Fruit fly (Drosophila melanogaster): ENCODE results near the gene CG12355.

The CG12355 gene

dm6 chr3L:15508233-15508632 lies 12.9 kb upstream of the CG12355 start, which contains the start of gene CG7841 (continued):
- TF ChIP-seq corto (GFP tag; optimal IDR thresholded peaks at IDR 0.05), result peak; percentile 98
- peak; percentile 80 for TF ChIP-seq bigmax (GFP tag; optimal IDR thresholded peaks at IDR 0.05)
- TF ChIP-seq Adf1 (GFP tag; IDR thresholded peaks at IDR 0.05), result peak; percentile 80
- peak; percentile 96 for TF ChIP-seq CG9817 (tag; optimal IDR thresholded peaks at IDR 0.05)
- TF ChIP-seq CG9727 (GFP tag; optimal IDR thresholded peaks at IDR 0.05), result peak; percentile 99
- TF ChIP-seq ATbp (GFP tag; optimal IDR thresholded peaks at IDR 0.05), result peak; percentile 96
- TF ChIP-seq Nf-YC (tag; optimal IDR thresholded peaks at IDR 0.05), result peak; percentile 92
- peak; percentile 94 for TF ChIP-seq da (GFP tag; optimal IDR thresholded peaks at IDR 0.05)
- TF ChIP-seq emc (GFP tag; optimal IDR thresholded peaks at IDR 0.05), result peak; percentile 90
- peak; percentile 89 for TF ChIP-seq Nf-YB (GFP tag; optimal IDR thresholded peaks at IDR 0.05)
- no peak for TF ChIP-seq hbn (GFP tag; IDR thresholded peaks at IDR 0.05; ENCODE audit: partially characterized antibody)
- TF ChIP-seq Sox102F (GFP tag; optimal IDR thresholded peaks at IDR 0.05), result peak; percentile 97
- TF ChIP-seq ind (GFP tag; optimal IDR thresholded peaks at IDR 0.05), result peak; percentile 96
- peak; percentile 96 for TF ChIP-seq ara (GFP tag; IDR thresholded peaks at IDR 0.05)
- TF ChIP-seq bowl (GFP tag; IDR thresholded peaks at IDR 0.05), result peak; percentile 95
- peak; percentile 72 for TF ChIP-seq psq (GFP tag; optimal IDR thresholded peaks at IDR 0.05)
- TF ChIP-seq Scr (GFP tag; IDR thresholded peaks at IDR 0.05; ENCODE audit: partially characterized antibody), result no peak
- TF ChIP-seq h (optimal IDR thresholded peaks at IDR 0.05), result no peak
- TF ChIP-seq Gug (GFP tag; IDR thresholded peaks at IDR 0.05), result peak; percentile 75
- TF ChIP-seq CG17186 (GFP tag; optimal IDR thresholded peaks at IDR 0.05), result peak; percentile 85
- TF ChIP-seq CG12219 (GFP tag; optimal IDR thresholded peaks at IDR 0.05), result peak; percentile 99
- TF ChIP-seq NFAT (GFP tag; IDR thresholded peaks at IDR 0.05), result no peak; the same call in 1 of the 2 replicates
- TF ChIP-seq D (optimal IDR thresholded peaks at IDR 0.05), result no peak
- peak; percentile 97 for TF ChIP-seq D (GFP tag; optimal IDR thresholded peaks at IDR 0.05)
- TF ChIP-seq pb (GFP tag; optimal IDR thresholded peaks at IDR 0.05), result peak; percentile 95
- TF ChIP-seq CG1832 (GFP tag; optimal IDR thresholded peaks at IDR 0.05), result no peak
- TF ChIP-seq sna (GFP tag; IDR thresholded peaks at IDR 0.05; ENCODE audit: partially characterized antibody), result no peak
- peak; percentile 91; the same call in 2 of the 3 replicates for TF ChIP-seq B-H1 (GFP tag; IDR thresholded peaks at IDR 0.05)
- peak; percentile 89 for TF ChIP-seq tio (GFP tag; optimal IDR thresholded peaks at IDR 0.05)
- peak; percentile 94 for TF ChIP-seq exex (tag; optimal IDR thresholded peaks at IDR 0.05)
- TF ChIP-seq gcm2 (GFP tag; optimal IDR thresholded peaks at IDR 0.05), result peak; percentile 96
- peak; percentile 97 for TF ChIP-seq zfh1 (GFP tag; IDR thresholded peaks at IDR 0.05)
- TF ChIP-seq Hr78 (GFP tag; optimal IDR thresholded peaks at IDR 0.05), result peak in 1 of 2 experiments; percentile 90
- peak; percentile 94 for TF ChIP-seq CG7786 (GFP tag; optimal IDR thresholded peaks at IDR 0.05)
- peak; percentile 89; the same call in 1 of the 2 replicates for TF ChIP-seq Taf1 (GFP tag; IDR thresholded peaks at IDR 0.05)
- no peak for TF ChIP-seq Dip2 (GFP tag; IDR thresholded peaks at IDR 0.05)
- TF ChIP-seq slou (GFP tag; optimal IDR thresholded peaks at IDR 0.05), result peak; percentile 89
- peak; percentile 83 for TF ChIP-seq CG7357 (GFP tag; IDR thresholded peaks at IDR 0.05)
- peak; percentile 93 for TF ChIP-seq wdn (GFP tag; IDR thresholded peaks at IDR 0.05)
- peak; percentile 99 for TF ChIP-seq CG18262 (tag; optimal IDR thresholded peaks at IDR 0.05)
- no peak for TF ChIP-seq knrl (GFP tag; IDR thresholded peaks at IDR 0.05; ENCODE audit: partially characterized antibody)
- TF ChIP-seq CG17328 (GFP tag; IDR thresholded peaks at IDR 0.05), result peak; percentile 98
- TF ChIP-seq CG14014 (GFP tag; IDR thresholded peaks at IDR 0.05), result peak; percentile 96
- TF ChIP-seq CG4404 (GFP tag; IDR thresholded peaks at IDR 0.05), result no peak
- peak; percentile 95 for TF ChIP-seq sob (GFP tag; IDR thresholded peaks at IDR 0.05)
- TF ChIP-seq CG5180 (GFP tag; optimal IDR thresholded peaks at IDR 0.05), result peak; percentile 93
- peak; percentile 97 for TF ChIP-seq crc (GFP tag; optimal IDR thresholded peaks at IDR 0.05)
- TF ChIP-seq CG13424 (tag; optimal IDR thresholded peaks at IDR 0.05), result peak; percentile 99
- peak; percentile 97 for TF ChIP-seq ems (GFP tag; optimal IDR thresholded peaks at IDR 0.05)
- TF ChIP-seq amos (GFP tag; IDR thresholded peaks at IDR 0.05; ENCODE audit: partially characterized antibody), result no peak
- TF ChIP-seq pros (GFP tag; optimal IDR thresholded peaks at IDR 0.05), result peak; percentile 93
